Worm (Caenorhabditis elegans) whole organism, L4 larva: ENCODE measurements around the gene aldo-2.

ENCODE experiments used
- Y75B8A.6 ChIP-seq: fragments of 200-800 bp; sonication (Bioruptor generic); IDR thresholded peaks from 2 replicates; pipeline ENCODE4 v1.3.6; 2022; ENCODE audit warnings: missing genetic modification reagents, missing genetic modification characterization, missing compliant biosample characterization
- ceh-20 ChIP-seq: fragments of 200-800 bp; sonication (Bioruptor generic); IDR thresholded peaks from 2 replicates; pipeline ENCODE4 v1.3.6; 2022; ENCODE audit warnings: missing genetic modification reagents, missing genetic modification characterization, missing compliant biosample characterization
- duxl-1 ChIP-seq: sonication (generic microtip); optimal IDR thresholded peaks from 2 replicates; lab custom pipeline; 2016; ENCODE audit warnings: mild to moderate bottlenecking, missing genetic modification characterization, moderate library complexity, missing compliant biosample characterization; ENCODE audit not compliant: poor library complexity
- dve-1 ChIP-seq: sonication (generic microtip); optimal IDR thresholded peaks from 2 replicates; lab custom pipeline; 2017; ENCODE audit warnings: antibody characterized with exemption, mild to moderate bottlenecking, missing genetic modification characterization, missing compliant biosample characterization; ENCODE audit not compliant: insufficient read depth
- fos-1 ChIP-seq: fragments of 150-350 bp; optimal IDR thresholded peaks from 2 replicates; lab custom pipeline; 2014; ENCODE audit warnings: missing biosample characterization, missing genetic modification characterization
- gei-8 ChIP-seq: fragments of 200-800 bp; sonication (Bioruptor generic); optimal IDR thresholded peaks from 2 replicates; lab custom pipeline; 2018; ENCODE audit warnings: mild to moderate bottlenecking, missing genetic modification characterization, missing compliant biosample characterization
- hlh-30 ChIP-seq: sonication (generic microtip); optimal IDR thresholded peaks from 2 replicates; lab custom pipeline; 2017; ENCODE audit warnings: antibody characterized with exemption, mild to moderate bottlenecking, missing genetic modification characterization, missing compliant biosample characterization; ENCODE audit not compliant: insufficient read depth
- nhr-237 ChIP-seq: sonication (generic microtip); optimal IDR thresholded peaks from 2 replicates; lab custom pipeline; 2017; ENCODE audit warnings: missing biosample characterization, missing genetic modification characterization
- nhr-76 ChIP-seq: fragments of 150-350 bp; optimal IDR thresholded peaks from 2 replicates; lab custom pipeline; 2014; ENCODE audit warnings: missing biosample characterization, missing genetic modification characterization

DNA sequence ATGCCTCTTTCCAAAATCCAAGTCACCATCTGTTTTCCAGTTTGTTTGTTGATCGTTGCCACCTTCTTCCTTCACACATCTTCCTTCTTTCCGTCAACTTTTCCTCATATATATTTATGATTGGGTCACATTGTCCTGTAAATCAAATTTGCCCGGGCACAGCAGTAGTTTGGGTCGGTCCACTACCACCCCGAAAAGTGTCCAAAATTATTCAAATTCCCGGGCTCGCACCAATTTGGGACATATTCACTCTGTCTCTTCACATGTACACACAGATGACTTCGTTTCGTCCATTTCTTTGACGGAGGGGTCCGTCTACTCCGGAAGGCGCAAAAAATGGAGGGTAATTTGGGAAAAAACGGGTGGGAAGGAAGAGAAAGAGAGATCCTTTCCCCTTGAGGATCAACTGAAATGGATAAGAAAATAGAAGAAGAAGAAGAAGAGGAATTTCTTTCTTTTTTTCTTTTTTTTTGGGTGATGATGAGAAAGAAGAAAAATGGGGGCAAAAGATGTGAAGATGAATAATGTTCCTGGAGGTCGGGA lies 49.5 kb downstream of the aldo-2 start:
- TF ChIP-seq ceh-20 (no peak), nhr-237 (no peak), duxl-1 (no peak), gei-8 (GFP tag; lab: Kevin White, UChicago) (no peak), dve-1 (tag; lab: Kevin White, UChicago) (no peak), Y75B8A.6 (no peak), hlh-30 (tag; lab: Kevin White, UChicago) (no peak), fos-1 (no peak), nhr-76 (no peak)
